Worm (Caenorhabditis elegans): ENCODE results near the gene F54E7.9.
A peak's percentile ranks its signal among the peaks of the same experiment; 100 is the strongest.

F54E7.9 gene

ce11 chrIII:5642692-5643091 lies 35.0 kb downstream of the F54E7.9 start:
- TF ChIP-seq C34F6.9 (tag; optimal IDR thresholded peaks at IDR 0.05) (peak; percentile 30), lin-11 (tag; optimal IDR thresholded peaks at IDR 0.05) (peak; percentile 5), snpc-4 (tag; optimal IDR thresholded peaks at IDR 0.05) (no peak), gmeb-1 (tag; optimal IDR thresholded peaks at IDR 0.05) (no peak), alr-1 (tag; optimal IDR thresholded peaks at IDR 0.05) (no peak), ztf-11 (tag; optimal IDR thresholded peaks at IDR 0.05) (no peak), nhr-77 (tag; optimal IDR thresholded peaks at IDR 0.05) (no peak), ztf-1 (GFP tag; conservative IDR thresholded peaks at IDR 0.05) (no peak), ceh-16 (tag; optimal IDR thresholded peaks at IDR 0.05) (no peak)

DNA sequence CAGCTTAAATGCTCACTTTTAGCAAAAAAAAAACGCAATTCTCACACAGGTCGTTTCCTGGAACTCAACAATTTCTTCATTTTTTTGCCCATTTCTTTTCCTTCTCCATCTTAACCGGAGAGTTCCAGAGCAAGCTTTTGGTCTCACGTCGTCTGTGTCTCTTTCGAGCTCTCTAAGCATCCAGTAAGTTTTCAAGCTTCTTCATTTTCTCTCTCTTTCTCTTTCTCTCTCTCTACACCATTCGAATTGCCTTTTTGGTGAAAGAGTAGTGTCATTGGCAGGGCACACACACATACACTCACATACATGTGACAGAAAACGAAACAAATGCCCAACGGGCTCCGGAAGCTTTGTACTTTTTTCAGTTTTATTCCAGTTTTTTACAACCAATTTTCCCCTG lies 37.8 kb downstream of the F54E7.9 start:
- TF ChIP-seq C34F6.9 (tag; optimal IDR thresholded peaks at IDR 0.05) (peak; percentile 86), mdl-1 (tag; optimal IDR thresholded peaks at IDR 0.05) (peak in 1 of 2 experiments; percentile 11), sma-9 (GFP tag; optimal IDR thresholded peaks at IDR 0.05) (peak; percentile 28), sma-9 (tag; optimal IDR thresholded peaks at IDR 0.05) (no peak), peb-1 (tag; optimal IDR thresholded peaks at IDR 0.05) (no peak), nhr-21 (tag; optimal IDR thresholded peaks at IDR 0.05) (no peak), crh-2 (tag; optimal IDR thresholded peaks at IDR 0.05) (peak; percentile 43), zag-1 (tag; optimal IDR thresholded peaks at IDR 0.05) (peak; percentile 53), ama-1 (optimal IDR thresholded peaks at IDR 0.05) (no peak), nhr-6 (tag; optimal IDR thresholded peaks at IDR 0.05) (peak; percentile 29), snpc-4 (tag; optimal IDR thresholded peaks at IDR 0.05) (peak; percentile 10), nhr-129 (tag; optimal IDR thresholded peaks at IDR 0.05) (peak; percentile 74), ztf-4 (tag; optimal IDR thresholded peaks at IDR 0.05) (peak; percentile 14), skn-1 (tag; optimal IDR thresholded peaks at IDR 0.05) (no peak), lin-11 (tag; optimal IDR thresholded peaks at IDR 0.05) (peak; percentile 39), fos-1 (tag; optimal IDR thresholded peaks at IDR 0.05) (peak; percentile 2), unc-55 (GFP tag; optimal IDR thresholded peaks at IDR 0.05) (peak; percentile 63), lin-13 (GFP tag; optimal IDR thresholded peaks at IDR 0.05) (peak; percentile 8), ztf-1 (GFP tag; conservative IDR thresholded peaks at IDR 0.05) (no peak), elt-1 (tag; optimal IDR thresholded peaks at IDR 0.05) (no peak), alr-1 (tag; optimal IDR thresholded peaks at IDR 0.05) (no peak), lsy-2 (tag; optimal IDR thresholded peaks at IDR 0.05) (peak in 1 of 2 experiments; percentile 72), ceh-82 (tag; optimal IDR thresholded peaks at IDR 0.05) (peak; percentile 48), F13H6.1 (tag; optimal IDR thresholded peaks at IDR 0.05) (peak; percentile 11), Y55F3AM.14 (GFP tag; optimal IDR thresholded peaks at IDR 0.05) (no peak), mbf-1 (tag; optimal IDR thresholded peaks at IDR 0.05) (no peak)

ce11 chrIII:5637297-5637876 lies 40.3 kb downstream of the F54E7.9 start:
- TF ChIP-seq snpc-4 (tag; optimal IDR thresholded peaks at IDR 0.05) = peak; percentile 34

ce11 chrIII:5635179-5635578 lies 42.5 kb downstream of the F54E7.9 start, which contains the start of gene ckk-1:
Gene ckk-1, plus strand, starts transcription at chrIII:5635479.
- TF ChIP-seq Y55F3AM.14 (GFP tag; optimal IDR thresholded peaks at IDR 0.05) (no peak), nhr-21 (tag; optimal IDR thresholded peaks at IDR 0.05) (no peak), mdl-1 (tag; optimal IDR thresholded peaks at IDR 0.05) (no peak), ztf-4 (tag; optimal IDR thresholded peaks at IDR 0.05) (no peak), ztf-11 (tag; optimal IDR thresholded peaks at IDR 0.05) (no peak), unc-62 (GFP tag; optimal IDR thresholded peaks at IDR 0.05) (no peak), lsy-2 (tag; optimal IDR thresholded peaks at IDR 0.05) (no peak), unc-39 (tag; optimal IDR thresholded peaks at IDR 0.05) (no peak), nhr-10 (tag; optimal IDR thresholded peaks at IDR 0.05) (no peak), F13H6.1 (tag; optimal IDR thresholded peaks at IDR 0.05) (no peak), dmd-4 (tag; optimal IDR thresholded peaks at IDR 0.05) (no peak), sma-9 (GFP tag; optimal IDR thresholded peaks at IDR 0.05) (no peak), sma-9 (tag; optimal IDR thresholded peaks at IDR 0.05) (no peak), snpc-4 (tag; optimal IDR thresholded peaks at IDR 0.05) (no peak), C34F6.9 (tag; optimal IDR thresholded peaks at IDR 0.05) (no peak), nhr-237 (tag; optimal IDR thresholded peaks at IDR 0.05) (no peak), mab-5 (tag; optimal IDR thresholded peaks at IDR 0.05) (no peak), sma-3 (GFP tag; optimal IDR thresholded peaks at IDR 0.05) (no peak), blmp-1 (tag; optimal IDR thresholded peaks at IDR 0.05; ENCODE audit: insufficient read depth) (no peak)
